Worm (Caenorhabditis elegans) whole organism, mixed stage, embryonic: Measurements from ENCODE around the gene ckb-4.
"Not testable (repeated sequence)": the region's sequence is repeated elsewhere in the genome, so short reads cannot be mapped to it uniquely, and the experiment has no call there.

ENCODE experiments used
- ceh-83 ChIP-seq: fragments of 200-800 bp; sonication (Bioruptor generic); optimal IDR thresholded peaks from 2 replicates; lab custom pipeline; 2018; ENCODE audit warnings: mild to moderate bottlenecking, missing genetic modification characterization, missing compliant biosample characterization
- cnd-1 ChIP-seq: fragments of 200-800 bp; sonication (Bioruptor generic); optimal IDR thresholded peaks from 2 replicates; lab custom pipeline; 2018; ENCODE audit warnings: mild to moderate bottlenecking, missing genetic modification characterization, missing compliant biosample characterization
- lin-13 ChIP-seq: fragments of 150-350 bp; optimal IDR thresholded peaks from 2 replicates; lab custom pipeline; 2014; ENCODE audit warnings: missing biosample characterization, missing genetic modification characterization
- mep-1 ChIP-seq: fragments of 150-350 bp; optimal IDR thresholded peaks from 2 replicates; lab custom pipeline; 2017; ENCODE audit warnings: missing biosample characterization, missing genetic modification reagents, missing genetic modification characterization, inconsistent platforms
- nhr-12 ChIP-seq: fragments of 150-350 bp; optimal IDR thresholded peaks from 2 replicates; lab custom pipeline; 2014; ENCODE audit warnings: missing biosample characterization, missing genetic modification characterization
- nhr-28 ChIP-seq: fragments of 150-350 bp; optimal IDR thresholded peaks from 2 replicates; lab custom pipeline; 2014; ENCODE audit warnings: missing biosample characterization, missing genetic modification characterization
- nhr-76 ChIP-seq: sonication (generic microtip); optimal IDR thresholded peaks from 2 replicates; lab custom pipeline; 2017; ENCODE audit warnings: missing biosample characterization, missing genetic modification characterization
- snpc-4 ChIP-seq: fragments of 150-350 bp; optimal IDR thresholded peaks from 2 replicates; lab custom pipeline; 2014; ENCODE audit warnings: missing biosample characterization, missing genetic modification characterization
- unc-120 ChIP-seq: sonication (generic microtip); optimal IDR thresholded peaks from 2 replicates; lab custom pipeline; 2017; ENCODE audit warnings: missing genetic modification characterization, missing compliant biosample characterization; ENCODE audit not compliant: poor library complexity, severe bottlenecking
- unc-62 ChIP-seq: fragments of 150-350 bp; optimal IDR thresholded peaks from 2 replicates; lab custom pipeline; 2014; ENCODE audit warnings: missing biosample characterization, missing genetic modification reagents, missing genetic modification characterization
- zip-8 ChIP-seq: fragments of 150-350 bp; optimal IDR thresholded peaks from 2 replicates; lab custom pipeline; 2014; ENCODE audit warnings: missing biosample characterization, missing genetic modification characterization

DNA sequence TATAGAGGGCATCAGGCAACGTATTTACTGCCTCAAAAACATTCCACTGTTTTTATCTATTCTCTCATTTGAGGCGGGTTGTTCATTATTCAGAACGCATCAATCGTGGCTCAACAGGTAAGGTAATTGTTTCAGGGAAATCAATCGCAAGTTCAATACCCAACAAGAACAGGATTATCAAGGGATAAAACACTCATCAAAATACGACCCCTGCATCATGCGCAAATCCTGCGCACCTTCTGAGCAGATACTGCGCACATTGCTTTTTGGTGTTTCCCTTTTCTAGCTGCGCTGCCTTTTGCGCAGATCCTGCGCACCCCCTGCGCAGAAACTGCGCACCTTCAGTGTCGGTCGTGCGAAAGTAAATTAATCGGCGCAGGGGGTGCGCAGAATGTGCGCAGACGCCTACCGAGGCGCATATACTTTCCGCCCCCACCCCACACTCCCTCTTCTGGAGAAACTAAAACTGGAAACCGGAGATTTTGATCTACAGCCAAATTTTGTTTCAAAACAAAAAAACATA is 23.4 kb downstream of the ckb-4 start, which contains the start of gene F36F12.3:
- not testable (repeated sequence) for TF ChIP-seq nhr-76; snpc-4; unc-62 (GFP tag; lab: Kevin White, UChicago); ceh-83 (GFP tag; lab: Kevin White, UChicago); unc-120 (tag; lab: Kevin White, UChicago); mep-1; zip-8 (tag; lab: Kevin White, UChicago); nhr-28; lin-13; nhr-12; cnd-1
